Worm (Caenorhabditis elegans): ENCODE data around the gene F16B4.5.

DNA sequence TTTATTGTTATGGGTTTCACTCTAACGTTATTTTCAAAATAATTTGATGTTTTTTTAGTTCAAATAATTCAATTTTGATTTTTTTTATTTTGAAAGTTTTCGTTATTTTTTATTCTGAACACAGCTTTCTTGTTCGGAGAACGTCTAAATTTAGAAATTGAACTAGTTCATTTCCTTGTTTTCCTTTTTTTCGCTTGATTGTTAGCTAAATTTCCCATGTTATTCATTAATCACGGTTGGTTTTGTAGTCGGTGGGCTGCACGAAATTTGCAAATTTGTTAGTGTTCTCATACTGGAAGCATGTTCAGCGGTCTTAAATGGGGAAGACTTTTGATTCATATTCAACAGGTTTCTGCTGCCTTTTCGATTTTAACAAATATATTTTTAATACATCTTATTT, 47.6 kb downstream of the F16B4.5 start, which contains the start of gene str-222:
- TF ChIP-seq F57A8.1 (GFP tag; optimal IDR thresholded peaks at IDR 0.05): no peak
- no peak for TF ChIP-seq madf-6 (GFP tag; IDR thresholded peaks at IDR 0.05)
- no peak for TF ChIP-seq F52B5.7 (tag; optimal IDR thresholded peaks at IDR 0.05)
- TF ChIP-seq cebp-1 (GFP tag; IDR thresholded peaks at IDR 0.05): no peak
- no peak for TF ChIP-seq cebp-1 (tag; optimal IDR thresholded peaks at IDR 0.05)

Data from whole organism, young adult.